Worm (Caenorhabditis elegans): ENCODE data around the gene fem-1.

ce11 chrIV:5574033-5574432, 36.3 kb upstream of the fem-1 start, which contains the start of gene T12E12.6:
- TF ChIP-seq ama-1 (optimal IDR thresholded peaks at IDR 0.05) (no peak), ztf-4 (tag; optimal IDR thresholded peaks at IDR 0.05) (no peak), snpc-4 (tag; optimal IDR thresholded peaks at IDR 0.05) (no peak), tbx-2 (tag; optimal IDR thresholded peaks at IDR 0.05) (no peak), aha-1 (tag; optimal IDR thresholded peaks at IDR 0.05) (no peak), nhr-76 (tag; optimal IDR thresholded peaks at IDR 0.05) (no peak), lin-39 (tag; optimal IDR thresholded peaks at IDR 0.05) (no peak), nhr-12 (tag; optimal IDR thresholded peaks at IDR 0.05) (no peak), nhr-90 (tag; optimal IDR thresholded peaks at IDR 0.05; ENCODE audit: poor library complexity) (no peak), unc-62 (GFP tag; optimal IDR thresholded peaks at IDR 0.05) (no peak), irx-1 (tag; optimal IDR thresholded peaks at IDR 0.05) (no peak), unc-130 (tag; optimal IDR thresholded peaks at IDR 0.05) (no peak), lin-13 (GFP tag; optimal IDR thresholded peaks at IDR 0.05) (no peak)
